Worm (Caenorhabditis elegans): Measurements from ENCODE around the gene nol-6.
"Not testable (repeated sequence)": the region's sequence is repeated elsewhere in the genome, so short reads cannot be mapped to it uniquely, and the experiment has no call there.

- TF ChIP-seq sptf-1 (tag; optimal IDR thresholded peaks at IDR 0.05); sem-2 (GFP tag; optimal IDR thresholded peaks at IDR 0.05); lsy-2 (tag; optimal IDR thresholded peaks at IDR 0.05); lin-13 (tag; optimal IDR thresholded peaks at IDR 0.05); tbx-8 (GFP tag; optimal IDR thresholded peaks at IDR 0.05); mls-2 (tag; optimal IDR thresholded peaks at IDR 0.05); zip-8 (tag; optimal IDR thresholded peaks at IDR 0.05); unc-39 (tag; optimal IDR thresholded peaks at IDR 0.05); unc-120 (tag; optimal IDR thresholded peaks at IDR 0.05; ENCODE audit: poor library complexity, severe bottlenecking): not testable (repeated sequence)
These were observed 9.5 kb upstream of the nol-6 start, which contains the start of gene Y51H7C.12 for ce11 chrII:1446696-1447293.

All from whole organism, mixed stage, embryonic.